Fruit fly (Drosophila melanogaster) S2 (cell line): ENCODE results near the gene CG10214.

ENCODE experiments used
- CG8478 ChIP-seq: fragments of >200 bp; optimal IDR thresholded peaks from 2 replicates; lab custom pipeline; 2018
- CTCF ChIP-seq, 2 experiments: fragments of >200 bp; optimal IDR thresholded peaks; 2 replicates each; lab custom pipeline; 2018

CG10214 gene

dm6 chr3R:23734573-23735404, 32.5 kb downstream of the CG10214 start:
- no peak for TF ChIP-seq CG8478 (lab: Kevin White, UChicago)
- no peak for TF ChIP-seq CTCF (optimal IDR thresholded peaks at IDR 0.05; lab: Kevin White, UChicago)

dm6 chr3R:23733771-23734170, 33.5 kb downstream of the CG10214 start:
- TF ChIP-seq CG8478 (lab: Kevin White, UChicago) (no peak), CTCF (optimal IDR thresholded peaks at IDR 0.05; lab: Kevin White, UChicago) (no peak)

- TF ChIP-seq CTCF (optimal IDR thresholded peaks at IDR 0.05; lab: Kevin White, UChicago): no peak
- TF ChIP-seq CG8478 (lab: Kevin White, UChicago): no peak
Observed at dm6 chr3R:23732990-23733512, 34.2 kb downstream of the CG10214 start, which contains the start of the genes Hmgcr and Rpn9. Gene Hmgcr (plus strand): TSS chr3R:23733324. Gene Rpn9 (minus strand): TSS chr3R:23733462.

dm6 chr3R:23732533-23732932, 34.8 kb downstream of the CG10214 start:
- no peak for TF ChIP-seq CG8478 (lab: Kevin White, UChicago)
- TF ChIP-seq CTCF (optimal IDR thresholded peaks at IDR 0.05; lab: Kevin White, UChicago): no peak

dm6 chr3R:23730472-23730801, 36.9 kb downstream of the CG10214 start:
- TF ChIP-seq CG8478 (lab: Kevin White, UChicago) (no peak), CTCF (optimal IDR thresholded peaks at IDR 0.05; lab: Kevin White, UChicago) (no peak)

dm6 chr3R:23729632-23730471, 37.4 kb downstream of the CG10214 start:
- TF ChIP-seq CTCF (optimal IDR thresholded peaks at IDR 0.05; lab: Kevin White, UChicago) (no peak), CG8478 (lab: Kevin White, UChicago) (no peak)

- TF ChIP-seq CTCF (optimal IDR thresholded peaks at IDR 0.05; lab: Kevin White, UChicago): no peak
- no peak for TF ChIP-seq CG8478 (lab: Kevin White, UChicago)
Observed at dm6 chr3R:23729066-23729465, 38.2 kb downstream of the CG10214 start.

dm6 chr3R:23728086-23728485, 39.2 kb downstream of the CG10214 start:
- no peak for TF ChIP-seq CTCF (optimal IDR thresholded peaks at IDR 0.05; lab: Kevin White, UChicago)
- no peak for TF ChIP-seq CG8478 (lab: Kevin White, UChicago)

- no peak for TF ChIP-seq CTCF (optimal IDR thresholded peaks at IDR 0.05; lab: Kevin White, UChicago)
- no peak for TF ChIP-seq CG8478 (lab: Kevin White, UChicago)
Observed at dm6 chr3R:23727657-23728056, 39.6 kb downstream of the CG10214 start.

dm6 chr3R:23726740-23727139, 40.5 kb downstream of the CG10214 start:
- no peak for TF ChIP-seq CTCF (optimal IDR thresholded peaks at IDR 0.05; lab: Kevin White, UChicago)
- TF ChIP-seq CG8478 (lab: Kevin White, UChicago): no peak

dm6 chr3R:23725711-23726349, 41.5 kb downstream of the CG10214 start:
- no peak for TF ChIP-seq CTCF (optimal IDR thresholded peaks at IDR 0.05; lab: Kevin White, UChicago)
- TF ChIP-seq CG8478 (lab: Kevin White, UChicago): no peak

- no peak for TF ChIP-seq CG8478 (lab: Kevin White, UChicago)
- no peak for TF ChIP-seq CTCF (optimal IDR thresholded peaks at IDR 0.05; lab: Kevin White, UChicago)
Observed at dm6 chr3R:23724843-23725506, 42.3 kb downstream of the CG10214 start.

dm6 chr3R:23723381-23724034, 43.8 kb downstream of the CG10214 start:
- TF ChIP-seq CTCF (optimal IDR thresholded peaks at IDR 0.05; lab: Kevin White, UChicago) (no peak), CG8478 (lab: Kevin White, UChicago) (no peak)
